Worm (Caenorhabditis elegans): Measurements from ENCODE around the gene oxy-4.

oxy-4 gene

DNA sequence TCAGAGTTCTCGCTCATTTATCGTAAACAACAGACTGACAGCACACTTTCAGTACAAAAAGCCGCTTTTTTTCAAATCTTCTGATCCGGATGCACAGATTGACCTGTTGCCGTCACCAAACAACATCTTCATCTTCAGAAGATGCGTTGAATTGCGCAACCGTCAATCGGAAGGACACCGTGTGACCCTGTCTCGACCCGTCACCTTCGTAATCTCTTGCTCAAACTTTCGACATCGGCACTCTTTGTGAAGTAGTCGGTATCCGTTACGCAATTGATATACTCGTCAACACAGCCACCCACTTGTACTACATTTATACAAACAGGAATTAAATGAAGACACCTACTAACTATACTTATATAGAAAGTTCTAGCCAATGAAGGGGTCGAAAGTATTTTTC, 7.6 kb downstream of the oxy-4 start:
- no peak for TF ChIP-seq egl-13 (tag; optimal IDR thresholded peaks at IDR 0.05)
- TF ChIP-seq zag-1 (tag; optimal IDR thresholded peaks at IDR 0.05) = no peak
- no peak for TF ChIP-seq unc-86 (tag; optimal IDR thresholded peaks at IDR 0.05)
- TF ChIP-seq unc-30 (tag; optimal IDR thresholded peaks at IDR 0.05) = no peak
- TF ChIP-seq ztf-4 (tag; optimal IDR thresholded peaks at IDR 0.05) = no peak
- TF ChIP-seq nhr-19 (GFP tag; conservative IDR thresholded peaks at IDR 0.05) = no peak
- TF ChIP-seq fos-1 (tag; optimal IDR thresholded peaks at IDR 0.05) = no peak
- TF ChIP-seq lin-15B (tag; optimal IDR thresholded peaks at IDR 0.05) = no peak
- no peak for TF ChIP-seq skn-1 (tag; optimal IDR thresholded peaks at IDR 0.05)
- TF ChIP-seq nhr-77 (tag; optimal IDR thresholded peaks at IDR 0.05) = no peak
- TF ChIP-seq nhr-47 (tag; optimal IDR thresholded peaks at IDR 0.05) = no peak
- no peak for TF ChIP-seq tlp-1 (tag; optimal IDR thresholded peaks at IDR 0.05)
- no peak for TF ChIP-seq nhr-84 (tag; optimal IDR thresholded peaks at IDR 0.05)
- TF ChIP-seq mep-1 (tag; optimal IDR thresholded peaks at IDR 0.05) = no peak

DNA sequence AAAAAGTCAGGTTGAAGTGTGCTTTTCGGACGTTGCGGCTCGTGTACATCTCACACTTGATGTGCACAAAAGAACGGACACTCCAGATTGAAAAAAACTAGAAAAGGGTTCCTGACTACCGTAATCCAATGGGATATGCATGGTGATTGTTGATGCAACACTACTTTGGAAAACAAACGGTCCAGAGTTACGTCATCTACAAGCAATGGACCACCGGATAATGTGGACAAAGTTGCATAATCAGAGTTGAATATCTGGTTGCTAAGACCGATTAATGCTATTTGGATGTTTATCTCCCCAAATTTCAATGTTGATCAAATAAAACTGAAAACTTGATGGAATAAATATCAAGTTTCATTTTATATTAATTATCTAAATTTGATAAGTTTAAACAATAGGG, 8.6 kb downstream of the oxy-4 start:
- no peak for TF ChIP-seq ets-5 (GFP tag; IDR thresholded peaks at IDR 0.05)
- TF ChIP-seq alr-1 (tag; optimal IDR thresholded peaks at IDR 0.05; ENCODE audit: borderline replicate concordance) = no peak
- no peak for TF ChIP-seq sptf-1 (tag; optimal IDR thresholded peaks at IDR 0.05)
- no peak for TF ChIP-seq nhr-28 (tag; optimal IDR thresholded peaks at IDR 0.05)
- TF ChIP-seq nhr-85 (tag) = no peak
- no peak for TF ChIP-seq irx-1 (tag; optimal IDR thresholded peaks at IDR 0.05)
- TF ChIP-seq lin-39 (tag; optimal IDR thresholded peaks at IDR 0.05) = no peak
- TF ChIP-seq hlh-17 (GFP tag; optimal IDR thresholded peaks at IDR 0.05; ENCODE audit: borderline replicate concordance) = no peak
- no peak for TF ChIP-seq hpl-2 (GFP tag; optimal IDR thresholded peaks at IDR 0.05)
- no peak for TF ChIP-seq tbx-2 (tag; optimal IDR thresholded peaks at IDR 0.05)
- TF ChIP-seq aly-2 (tag; optimal IDR thresholded peaks at IDR 0.05) = no peak
- TF ChIP-seq lin-35 (GFP tag; optimal IDR thresholded peaks at IDR 0.05) = no peak
- TF ChIP-seq pqm-1 (tag; optimal IDR thresholded peaks at IDR 0.05) = no peak
- TF ChIP-seq zip-4 (GFP tag; optimal IDR thresholded peaks at IDR 0.05) = no peak
- TF ChIP-seq zag-1 (tag; optimal IDR thresholded peaks at IDR 0.05) = no peak
- no peak for TF ChIP-seq nhr-20 (tag; optimal IDR thresholded peaks at IDR 0.05)

DNA sequence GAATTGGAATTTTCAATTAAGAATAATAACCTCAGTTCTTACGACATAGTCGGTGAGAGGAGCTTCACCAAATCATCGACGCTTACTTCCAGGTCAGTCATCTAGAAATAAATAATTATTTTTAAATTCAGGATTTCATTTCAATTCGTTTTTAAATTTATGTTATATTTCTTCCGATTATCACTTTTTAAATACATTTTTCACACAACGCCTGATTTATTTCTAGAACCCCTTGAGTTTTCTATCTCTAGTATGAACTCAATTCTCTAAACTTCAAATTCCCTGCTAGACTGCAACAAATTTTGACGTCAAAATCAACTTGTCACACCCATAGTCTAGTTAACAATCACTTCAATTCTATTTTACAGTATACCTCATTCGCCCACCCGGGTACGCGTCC, 9.1 kb downstream of the oxy-4 start, which contains the start of gene Y54H5A.2:
TSS of gene Y54H5A.2 (minus strand) at position 101 of the 400 bp plus-strand sequence.
- TF ChIP-seq unc-62 (GFP tag; optimal IDR thresholded peaks at IDR 0.05) (no peak), nhr-19 (GFP tag; conservative IDR thresholded peaks at IDR 0.05) (no peak), ama-1 (optimal IDR thresholded peaks at IDR 0.05) (no peak), xbp-1 (tag; optimal IDR thresholded peaks at IDR 0.05) (no peak), nhr-47 (tag; optimal IDR thresholded peaks at IDR 0.05) (no peak), nhr-28 (tag; optimal IDR thresholded peaks at IDR 0.05) (no peak), ztf-11 (tag; optimal IDR thresholded peaks at IDR 0.05) (no peak)

DNA sequence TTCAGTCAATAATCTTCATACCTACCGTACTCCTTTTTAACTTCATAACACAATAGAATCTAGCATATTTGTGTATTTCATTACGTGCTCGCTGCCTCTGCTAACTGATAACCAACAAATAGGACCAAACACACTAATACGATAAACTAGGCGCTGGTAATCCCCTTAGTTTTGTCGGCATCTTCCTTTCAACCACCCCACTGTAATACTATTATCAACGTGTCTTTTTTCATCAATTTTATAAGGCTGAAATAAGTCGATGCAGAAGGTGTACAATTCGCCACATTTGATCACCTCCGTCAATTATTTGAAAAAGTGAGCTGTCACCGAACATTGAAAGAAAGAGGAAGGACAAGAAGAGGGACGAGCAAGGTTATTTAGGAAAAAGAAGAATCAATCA, 11.1 kb downstream of the oxy-4 start:
- TF ChIP-seq efl-1 (optimal IDR thresholded peaks at IDR 0.05) = no peak
- TF ChIP-seq efl-1 (GFP tag; optimal IDR thresholded peaks at IDR 0.05 in 1 of 2) = peak in 1 of 2 experiments; percentile 30
- TF ChIP-seq nhr-71 (tag; optimal IDR thresholded peaks at IDR 0.05) = no peak
- peak; percentile 44 for TF ChIP-seq elt-2 (tag; optimal IDR thresholded peaks at IDR 0.05)

DNA sequence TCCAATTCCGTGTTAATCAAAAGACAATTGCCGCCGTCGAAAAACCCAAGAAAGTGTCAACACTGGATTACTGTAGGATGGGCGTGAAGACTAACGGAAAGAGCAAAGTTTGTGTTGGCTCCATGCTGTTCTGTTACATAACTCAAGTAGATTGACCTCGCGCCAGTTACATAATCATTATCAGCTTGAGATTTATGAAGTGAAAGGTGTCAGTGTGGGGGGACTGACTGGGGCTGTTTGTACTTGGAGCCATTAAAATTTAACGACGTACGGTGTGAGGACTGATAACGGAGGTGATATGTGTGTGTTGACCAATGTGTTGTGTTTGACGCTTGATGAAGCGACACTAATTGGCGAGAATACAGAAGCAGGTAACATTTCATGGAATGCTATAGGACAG, 11.8 kb downstream of the oxy-4 start:
- TF ChIP-seq efl-1 (optimal IDR thresholded peaks at IDR 0.05) = no peak
- TF ChIP-seq efl-1 (GFP tag; optimal IDR thresholded peaks at IDR 0.05 in 1 of 2) = peak in 1 of 2 experiments; percentile 85
- no peak for TF ChIP-seq mdl-1 (tag; optimal IDR thresholded peaks at IDR 0.05)
- no peak for TF ChIP-seq vab-15 (tag; optimal IDR thresholded peaks at IDR 0.05)
- TF ChIP-seq pax-3 (tag; optimal IDR thresholded peaks at IDR 0.05) = no peak
- TF ChIP-seq nhr-12 (tag; optimal IDR thresholded peaks at IDR 0.05) = no peak
- TF ChIP-seq elt-2 (tag; optimal IDR thresholded peaks at IDR 0.05) = peak; percentile 51
- TF ChIP-seq ztf-4 (tag; optimal IDR thresholded peaks at IDR 0.05) = no peak
- no peak for TF ChIP-seq efl-3 (GFP tag; optimal IDR thresholded peaks at IDR 0.05)
- TF ChIP-seq mab-9 (GFP tag; IDR thresholded peaks at IDR 0.05) = no peak
- TF ChIP-seq Y116A8C.19 (tag; optimal IDR thresholded peaks at IDR 0.05; ENCODE audit: borderline replicate concordance) = no peak
- peak in 1 of 2 experiments; percentile 2 for TF ChIP-seq lin-35 (GFP tag; optimal IDR thresholded peaks at IDR 0.05)
